Worm (Caenorhabditis elegans) whole organism, L1 larva: ENCODE results near the gene F37C12.10.

Experiments
- Y116A8C.19 ChIP-seq: sonication (generic microtip); optimal IDR thresholded peaks from 2 replicates; lab custom pipeline; 2016; ENCODE audit warnings: missing compliant biosample characterization, missing genetic modification characterization, borderline replicate concordance
- ama-1 ChIP-seq: fragments of 150-350 bp; optimal IDR thresholded peaks from 2 replicates; lab custom pipeline; 2014
- blmp-1 ChIP-seq: fragments of 150-350 bp; optimal IDR thresholded peaks from 2 replicates; lab custom pipeline; 2014; ENCODE audit warnings: missing biosample characterization, missing genetic modification characterization
- ceh-63 ChIP-seq: fragments of 200-800 bp; sonication (Bioruptor generic); optimal IDR thresholded peaks from 2 replicates; lab custom pipeline; 2018; ENCODE audit warnings: mild to moderate bottlenecking, missing genetic modification characterization, missing compliant biosample characterization
- ceh-8 ChIP-seq: fragments of 200-800 bp; sonication (Bioruptor generic); optimal IDR thresholded peaks from 2 replicates; lab custom pipeline; 2018; ENCODE audit warnings: mild to moderate bottlenecking, missing genetic modification characterization, moderate library complexity, missing compliant biosample characterization
- ceh-88 ChIP-seq: fragments of 200-800 bp; sonication (Bioruptor generic); IDR thresholded peaks from 2 replicates; pipeline ENCODE4 v1.3.6; 2022; ENCODE audit warnings: missing genetic modification characterization, missing compliant biosample characterization
- ceh-90 ChIP-seq: sonication (generic microtip); optimal IDR thresholded peaks from 2 replicates; lab custom pipeline; 2016; ENCODE audit warnings: missing genetic modification characterization, missing compliant biosample characterization
- ces-1 ChIP-seq: fragments of 150-350 bp; optimal IDR thresholded peaks from 2 replicates; lab custom pipeline; 2014; ENCODE audit warnings: missing biosample characterization, missing genetic modification reagents, missing genetic modification characterization
- dsc-1 ChIP-seq: sonication (generic microtip); optimal IDR thresholded peaks from 2 replicates; lab custom pipeline; 2016; ENCODE audit warnings: mild to moderate bottlenecking, missing genetic modification characterization, missing compliant biosample characterization
- efl-1 ChIP-seq, 4 experiments: fragments of 150-350 bp; optimal IDR thresholded peaks in 3 of 4; peaks in 1 of 4; 1 replicate in 1 of 4; 2 replicates in 3 of 4; lab custom pipeline; 2014; ENCODE audit warnings: missing biosample characterization in 2 of 4, missing genetic modification characterization in 2 of 4, missing genetic modification reagents in 2 of 4
- efl-3 ChIP-seq: fragments of 200-800 bp; sonication (Bioruptor generic); optimal IDR thresholded peaks from 2 replicates; lab custom pipeline; 2018; ENCODE audit warnings: mild to moderate bottlenecking, missing genetic modification characterization, missing compliant biosample characterization
- elt-2 ChIP-seq: sonication (generic microtip); optimal IDR thresholded peaks from 2 replicates; lab custom pipeline; 2016; ENCODE audit warnings: missing genetic modification characterization, mild to moderate bottlenecking, inconsistent platforms, missing compliant biosample characterization, missing genetic modification reagents
- elt-3 ChIP-seq, 6 experiments: fragments of 150-350 bp in 1 of 6; sonication (generic microtip); optimal IDR thresholded peaks; 2 replicates each; lab custom pipeline; 2017 to 2018; ENCODE audit warnings: missing biosample characterization in 6 of 6, missing genetic modification characterization in 6 of 6, inconsistent platforms in 1 of 6
- fkh-4 ChIP-seq: sonication (generic microtip); optimal IDR thresholded peaks from 2 replicates; lab custom pipeline; 2016; ENCODE audit warnings: missing compliant biosample characterization, missing genetic modification characterization, borderline replicate concordance
- fkh-8 ChIP-seq: sonication (generic microtip); optimal IDR thresholded peaks from 2 replicates; lab custom pipeline; 2016; ENCODE audit warnings: mild to moderate bottlenecking, missing genetic modification characterization, missing compliant biosample characterization
- grh-1 ChIP-seq: fragments of 200-800 bp; sonication (Bioruptor generic); IDR thresholded peaks from 2 replicates; pipeline ENCODE4 v1.3.6; 2022; ENCODE audit warnings: missing genetic modification reagents, missing genetic modification characterization, missing compliant biosample characterization
- hpl-2 ChIP-seq: fragments of 150-350 bp; optimal IDR thresholded peaks from 2 replicates; lab custom pipeline; 2014; ENCODE audit warnings: missing biosample characterization, missing genetic modification reagents, missing genetic modification characterization
- irx-1 ChIP-seq: sonication (generic microtip); optimal IDR thresholded peaks from 2 replicates; lab custom pipeline; 2016; ENCODE audit warnings: missing genetic modification characterization, missing compliant biosample characterization
- isw-1 ChIP-seq: fragments of 200-800 bp; sonication (Bioruptor generic); IDR thresholded peaks from 2 replicates; pipeline ENCODE4 v1.3.6; 2022; ENCODE audit warnings: missing genetic modification characterization, missing compliant biosample characterization
- lin-14 ChIP-seq: fragments of 200-800 bp; sonication (Bioruptor generic); optimal IDR thresholded peaks from 2 replicates; lab custom pipeline; 2018; ENCODE audit warnings: mild to moderate bottlenecking, missing genetic modification characterization, moderate library complexity, missing compliant biosample characterization
- lin-35 ChIP-seq, 2 experiments: fragments of 150-350 bp; optimal IDR thresholded peaks; 2 replicates each; lab custom pipeline; 2014; ENCODE audit warnings: missing biosample characterization in 2 of 2, missing genetic modification characterization in 2 of 2, missing genetic modification reagents in 2 of 2
- lir-3 ChIP-seq: sonication (generic microtip); optimal IDR thresholded peaks from 2 replicates; lab custom pipeline; 2016; ENCODE audit warnings: mild to moderate bottlenecking, missing genetic modification characterization, moderate library complexity, missing compliant biosample characterization; ENCODE audit not compliant: poor library complexity
- lsy-2 ChIP-seq, 2 experiments: fragments of 150-350 bp; optimal IDR thresholded peaks; 2 replicates each; lab custom pipeline; 2014; ENCODE audit warnings: missing biosample characterization in 2 of 2, missing genetic modification characterization in 2 of 2
- mab-9 ChIP-seq: fragments of 200-800 bp; sonication (Bioruptor generic); IDR thresholded peaks from 2 replicates; pipeline ENCODE4 v1.3.6; 2022; ENCODE audit warnings: missing genetic modification reagents, missing genetic modification characterization, missing compliant biosample characterization
- mef-2 ChIP-seq: fragments of 150-350 bp; optimal IDR thresholded peaks from 2 replicates; lab custom pipeline; 2014; ENCODE audit warnings: missing biosample characterization, missing genetic modification characterization
- nhr-19 ChIP-seq: fragments of 200-800 bp; sonication (Bioruptor generic); conservative IDR thresholded peaks from 2 replicates; pipeline ENCODE4 v1.3.6; 2022; ENCODE audit warnings: missing genetic modification characterization, missing compliant biosample characterization
- nhr-20 ChIP-seq: sonication (generic microtip); optimal IDR thresholded peaks from 2 replicates; lab custom pipeline; 2016; ENCODE audit warnings: mild to moderate bottlenecking, missing genetic modification characterization, missing compliant biosample characterization
- nhr-28 ChIP-seq: fragments of 150-350 bp; optimal IDR thresholded peaks from 2 replicates; lab custom pipeline; 2014; ENCODE audit warnings: missing biosample characterization, missing genetic modification characterization
- nhr-71 ChIP-seq: sonication (generic microtip); optimal IDR thresholded peaks from 2 replicates; lab custom pipeline; 2016; ENCODE audit warnings: mild to moderate bottlenecking, missing genetic modification characterization, moderate library complexity, missing compliant biosample characterization
- nhr-77 ChIP-seq: fragments of 150-350 bp; optimal IDR thresholded peaks from 2 replicates; lab custom pipeline; 2014; ENCODE audit warnings: missing biosample characterization, missing genetic modification characterization
- nhr-85 ChIP-seq: sonication (generic microtip); peaks from one replicate; lab custom pipeline; 2016; ENCODE audit warnings: missing genetic modification characterization, inconsistent platforms, missing compliant biosample characterization
- nhr-90 ChIP-seq: sonication (generic microtip); optimal IDR thresholded peaks from 2 replicates; lab custom pipeline; 2016; ENCODE audit warnings: mild to moderate bottlenecking, missing genetic modification characterization, missing compliant biosample characterization; ENCODE audit not compliant: poor library complexity
- pax-3 ChIP-seq: fragments of 200-800 bp; sonication (Bioruptor generic); optimal IDR thresholded peaks from 2 replicates; lab custom pipeline; 2018; ENCODE audit warnings: mild to moderate bottlenecking, missing genetic modification characterization, moderate library complexity, missing compliant biosample characterization
- pqm-1 ChIP-seq: sonication (generic microtip); optimal IDR thresholded peaks from 3 replicates; lab custom pipeline; 2017; ENCODE audit warnings: missing biosample characterization, missing genetic modification characterization
- snu-23 ChIP-seq: sonication (generic microtip); optimal IDR thresholded peaks from 2 replicates; lab custom pipeline; 2016; ENCODE audit warnings: missing genetic modification characterization, missing compliant biosample characterization
- swsn-7 ChIP-seq: sonication (generic microtip); optimal IDR thresholded peaks from 2 replicates; lab custom pipeline; 2016; ENCODE audit warnings: missing genetic modification characterization, missing compliant biosample characterization
- tlp-1 ChIP-seq: fragments of 150-350 bp; optimal IDR thresholded peaks from 2 replicates; lab custom pipeline; 2014; ENCODE audit warnings: missing biosample characterization, missing genetic modification characterization
- unc-30 ChIP-seq: sonication (generic microtip); optimal IDR thresholded peaks from 2 replicates; lab custom pipeline; 2017; ENCODE audit warnings: missing biosample characterization, missing genetic modification characterization
- unc-62 ChIP-seq: fragments of 150-350 bp; optimal IDR thresholded peaks from 2 replicates; lab custom pipeline; 2014; ENCODE audit warnings: missing biosample characterization, missing genetic modification reagents, missing genetic modification characterization
- zip-4 ChIP-seq: fragments of 200-800 bp; sonication (Bioruptor generic); optimal IDR thresholded peaks from 2 replicates; lab custom pipeline; 2018; ENCODE audit warnings: mild to moderate bottlenecking, missing genetic modification characterization, moderate library complexity, missing compliant biosample characterization
- ztf-4 ChIP-seq: fragments of 150-350 bp; optimal IDR thresholded peaks from 2 replicates; lab custom pipeline; 2014; ENCODE audit warnings: missing biosample characterization, missing genetic modification characterization

Gene F37C12.10

DNA sequence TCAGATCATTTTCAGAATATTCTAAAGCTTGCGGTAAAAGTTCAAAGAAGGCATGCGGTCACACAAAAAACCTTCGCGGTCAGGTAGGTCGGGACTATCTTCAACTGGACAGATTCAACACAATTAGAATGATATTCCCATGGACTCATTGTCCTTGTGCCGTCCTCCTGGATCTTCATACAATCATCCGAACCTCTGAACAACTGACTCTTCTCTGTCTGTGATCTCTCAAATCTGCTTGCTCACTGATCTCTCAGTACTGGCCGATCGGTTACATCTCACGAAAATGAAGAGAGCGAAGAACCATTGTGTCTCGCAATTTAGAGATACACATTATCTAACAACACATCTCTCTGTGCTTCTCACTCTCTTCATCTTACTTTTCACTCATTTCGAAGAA, 27.3 kb upstream of the F37C12.10 start (continued):
- TF ChIP-seq efl-1 (optimal IDR thresholded peaks at IDR 0.05; lab: Kevin White, UChicago) (no peak), efl-1 (GFP tag; optimal IDR thresholded peaks at IDR 0.05 in 1 of 2; lab: Kevin White, UChicago) (peak in 1 of 2 experiments; percentile 44), lin-14 (GFP tag; lab: Kevin White, UChicago) (peak; percentile 62), nhr-85 (tag; lab: Kevin White, UChicago) (no peak), lsy-2 (tag; optimal IDR thresholded peaks at IDR 0.05; lab: Kevin White, UChicago) (peak in 1 of 2 experiments; percentile 41), mab-9 (GFP tag; lab: Robert Waterston, UW) (no peak), snu-23 (GFP tag; lab: Kevin White, UChicago) (peak; percentile 9), fkh-4 (no peak), dsc-1 (tag; lab: Kevin White, UChicago) (no peak), unc-30 (tag; lab: Kevin White, UChicago) (no peak), grh-1 (no peak), efl-3 (GFP tag; lab: Kevin White, UChicago) (no peak), ceh-90 (no peak), zip-4 (GFP tag; lab: Kevin White, UChicago) (no peak), swsn-7 (tag; lab: Kevin White, UChicago) (no peak), ztf-4 (tag; lab: Kevin White, UChicago) (no peak), elt-3 (tag; optimal IDR thresholded peaks at IDR 0.05; lab: Kevin White, UChicago) (no peak), nhr-71 (tag; lab: Kevin White, UChicago) (peak; percentile 49)
- TF ChIP-seq, all 84 proteins: peak for 8

DNA sequence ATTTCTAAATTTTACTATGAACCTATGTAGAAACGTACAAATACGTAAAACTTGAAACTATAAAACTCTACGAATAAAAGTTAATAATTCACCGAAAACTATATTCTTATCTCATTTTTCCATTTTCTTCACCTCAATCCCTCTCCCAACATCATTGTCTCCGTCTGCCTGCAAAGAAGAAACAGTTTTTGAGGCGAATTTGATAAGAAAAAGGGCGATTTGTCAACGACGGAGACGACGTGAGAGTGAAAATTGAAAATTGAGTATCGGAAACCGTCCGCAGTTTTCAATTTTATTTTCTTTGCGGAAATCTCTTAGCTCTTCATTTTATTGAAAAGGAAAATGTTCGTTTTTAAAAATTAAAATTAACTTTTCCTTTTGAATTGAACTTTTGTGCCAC, 23.8 kb upstream of the F37C12.10 start:
- TF ChIP-seq irx-1 (tag; lab: Kevin White, UChicago) (no peak), blmp-1 (peak; percentile 94), nhr-20 (tag; lab: Kevin White, UChicago) (peak; percentile 2), lin-35 (GFP tag; optimal IDR thresholded peaks at IDR 0.05; lab: Kevin White, UChicago) (peak in 1 of 2 experiments; percentile 14), elt-2 (tag; lab: Kevin White, UChicago) (peak; percentile 49), elt-3 (tag; optimal IDR thresholded peaks at IDR 0.05; lab: Kevin White, UChicago) (peak in 1 of 6 experiments; percentile 28), ceh-63 (GFP tag; lab: Kevin White, UChicago) (no peak), nhr-19 (GFP tag; lab: Robert Waterston, UW) (0 out of 2 replicates have a peak, but pooled peaks have one; percentile 9), lin-14 (GFP tag; lab: Kevin White, UChicago) (peak; percentile 46), ama-1 (lab: Kevin White, UChicago) (no peak)

DNA sequence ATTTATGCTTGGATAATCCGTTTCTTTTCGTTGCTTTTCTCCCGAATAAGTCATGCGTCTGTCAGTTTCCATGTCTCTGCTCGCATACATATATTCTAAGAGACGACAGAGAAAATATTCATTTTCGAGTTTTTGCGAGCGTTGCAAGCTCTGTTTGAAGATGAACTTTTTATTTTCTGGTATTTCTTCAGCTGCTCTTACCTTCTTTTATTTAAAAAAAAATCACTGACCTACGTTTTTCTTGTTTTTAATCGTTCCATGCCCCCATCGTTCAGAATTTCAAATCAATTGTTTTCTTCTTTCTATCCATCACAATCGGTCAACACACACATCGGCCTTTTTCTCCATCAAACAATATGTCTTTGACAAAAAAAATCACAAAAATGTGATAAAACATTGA, 22.3 kb upstream of the F37C12.10 start:
- TF ChIP-seq pax-3 (tag; lab: Kevin White, UChicago), result no peak
- peak; percentile 0 for TF ChIP-seq lin-14 (GFP tag; lab: Kevin White, UChicago)

DNA sequence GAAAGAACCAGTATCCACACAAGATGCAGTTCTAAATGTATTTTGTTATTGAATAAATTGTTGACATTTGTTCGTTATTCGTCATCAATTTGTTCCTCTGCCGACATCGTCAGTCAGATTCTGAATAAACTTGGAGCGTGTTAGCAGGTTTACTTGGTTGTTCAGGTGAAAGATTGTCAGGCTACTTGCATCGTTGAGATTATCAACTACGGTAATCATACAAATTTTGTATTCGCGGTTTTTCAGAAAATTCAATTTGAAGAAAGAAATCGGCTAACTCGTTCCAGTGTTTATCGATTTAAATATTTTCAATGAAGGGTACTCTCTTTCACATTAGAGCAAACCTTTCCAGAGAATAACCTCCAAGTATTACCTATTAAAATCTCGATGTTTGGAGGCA, 21.5 kb upstream of the F37C12.10 start, which contains the start of gene R151.2:
TSS of gene R151.2 (plus strand) at position 247 of the 400 bp plus-strand sequence.
- TF ChIP-seq lsy-2 (tag; optimal IDR thresholded peaks at IDR 0.05; lab: Kevin White, UChicago), result peak in 1 of 2 experiments; percentile 50
- TF ChIP-seq efl-1 (optimal IDR thresholded peaks at IDR 0.05; lab: Kevin White, UChicago), result no peak
- TF ChIP-seq efl-1 (GFP tag; optimal IDR thresholded peaks at IDR 0.05 in 1 of 2; lab: Kevin White, UChicago), result peak in 1 of 2 experiments; percentile 91
- TF ChIP-seq isw-1 (GFP tag; lab: Robert Waterston, UW), result no peak

DNA sequence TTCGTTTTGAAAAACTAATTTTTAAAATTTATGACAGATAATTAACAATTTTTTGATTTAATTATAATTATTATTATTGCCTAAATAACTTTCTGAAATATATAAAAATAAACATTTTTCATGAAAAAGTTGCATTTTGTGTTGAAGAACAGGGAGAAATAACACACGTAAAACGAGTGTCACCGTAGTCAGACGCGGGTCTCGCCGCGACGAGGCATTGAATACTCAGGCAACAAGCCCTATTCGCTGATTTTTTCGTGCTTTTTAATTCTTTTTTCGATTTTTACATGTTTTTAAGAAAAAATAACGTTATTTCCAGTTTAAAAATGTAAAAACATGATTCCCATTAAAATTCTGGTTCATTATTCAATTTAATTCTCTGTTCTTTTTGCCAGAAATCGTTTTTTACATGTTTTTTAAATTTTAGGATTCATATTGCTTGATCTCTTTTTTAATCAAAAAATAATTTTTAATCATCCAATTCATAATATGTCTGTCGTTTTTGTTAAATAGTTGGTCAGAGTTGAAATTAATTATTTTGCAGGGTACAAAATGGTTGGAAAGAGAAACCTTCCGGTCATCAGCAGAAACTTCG, 19.8 kb upstream of the F37C12.10 start, which contains the start of gene rpl-6:
TSS of gene rpl-6 (plus strand) at position 545 of the 595 bp plus-strand sequence.
- TF ChIP-seq lsy-2 (tag; optimal IDR thresholded peaks at IDR 0.05; lab: Kevin White, UChicago), result peak; percentile 99
- TF ChIP-seq ceh-88 (GFP tag; lab: Robert Waterston, UW), result peak; percentile 68
- TF ChIP-seq unc-62 (GFP tag; lab: Kevin White, UChicago), result no peak
- TF ChIP-seq ceh-63 (GFP tag; lab: Kevin White, UChicago), result no peak
- no peak for TF ChIP-seq mef-2 (tag; lab: Kevin White, UChicago)
- no peak for TF ChIP-seq ces-1
- peak; percentile 90 for TF ChIP-seq lin-14 (GFP tag; lab: Kevin White, UChicago)
- peak; percentile 12 for TF ChIP-seq ceh-8 (GFP tag; lab: Kevin White, UChicago)
- peak; percentile 95 for TF ChIP-seq nhr-85 (tag; lab: Kevin White, UChicago)
- TF ChIP-seq tlp-1, result no peak
- peak in 5 of 6 experiments; percentile 14 to 98 (median 73) for TF ChIP-seq elt-3 (tag; optimal IDR thresholded peaks at IDR 0.05; lab: Kevin White, UChicago)
- TF ChIP-seq nhr-28 (tag; lab: Kevin White, UChicago), result no peak
- TF ChIP-seq Y116A8C.19 (tag; lab: Kevin White, UChicago), result no peak
- peak; percentile 87 for TF ChIP-seq nhr-90 (tag; lab: Kevin White, UChicago)
- peak; percentile 70 for TF ChIP-seq hpl-2 (GFP tag; lab: Kevin White, UChicago)
- peak; percentile 80 for TF ChIP-seq blmp-1
- TF ChIP-seq grh-1, result peak; percentile 80
- TF ChIP-seq efl-3 (GFP tag; lab: Kevin White, UChicago), result no peak
- TF ChIP-seq nhr-77, result peak; percentile 83
- TF ChIP-seq lir-3 (tag; lab: Kevin White, UChicago), result peak; percentile 76
- no peak for TF ChIP-seq pqm-1 (tag; lab: Kevin White, UChicago)
- TF ChIP-seq fkh-8 (tag; lab: Kevin White, UChicago), result peak; percentile 85
